Fruit fly (Drosophila melanogaster) whole organism, prepupa: ENCODE results near the gene CG9130.
A peak's percentile ranks its signal among the peaks of the same experiment; 100 is the strongest.

ENCODE experiments used
- Blimp-1 ChIP-seq: fragments of 200-800 bp; sonication (Bioruptor generic); optimal IDR thresholded peaks from 3 replicates; lab custom pipeline; 2017; ENCODE audit warnings: missing biosample characterization, missing genetic modification characterization, mild to moderate bottlenecking, moderate library complexity, missing genetic modification reagents
- CG10669 ChIP-seq: fragments of 200-800 bp; sonication (Bioruptor generic); optimal IDR thresholded peaks from 3 replicates; lab custom pipeline; 2018; ENCODE audit warnings: missing biosample characterization, mild to moderate bottlenecking, missing genetic modification characterization, moderate library complexity
- CG11762 ChIP-seq: fragments of 200-800 bp; sonication (Bioruptor generic); optimal IDR thresholded peaks from 3 replicates; lab custom pipeline; 2016; ENCODE audit warnings: missing biosample characterization, missing genetic modification characterization; ENCODE audit not compliant: insufficient read depth
- CG15336 ChIP-seq: fragments of 200-800 bp; sonication (Bioruptor generic); IDR thresholded peaks from 2 replicates; pipeline ENCODE4 v1.3.6; 2022; ENCODE audit warnings: missing biosample characterization, missing genetic modification characterization
- CG1621 ChIP-seq: fragments of 200-800 bp; sonication (Bioruptor generic); optimal IDR thresholded peaks from 3 replicates; lab custom pipeline; 2018; ENCODE audit warnings: missing biosample characterization, mild to moderate bottlenecking, missing genetic modification characterization
- CG16779 ChIP-seq: fragments of 200-800 bp; sonication (Bioruptor generic); optimal IDR thresholded peaks from 3 replicates; lab custom pipeline; 2017; ENCODE audit warnings: missing biosample characterization, mild to moderate bottlenecking, missing genetic modification characterization
- CG3032 ChIP-seq: fragments of 200-800 bp; optimal IDR thresholded peaks from 2 replicates; lab custom pipeline; 2019; ENCODE audit warnings: missing biosample characterization, mild to moderate bottlenecking, missing genetic modification characterization, moderate library complexity
- CG31627 ChIP-seq: fragments of 200-800 bp; sonication (Bioruptor generic); optimal IDR thresholded peaks from 3 replicates; lab custom pipeline; 2016; ENCODE audit warnings: missing biosample characterization, missing genetic modification characterization
- CG32006 ChIP-seq: fragments of 200-800 bp; sonication (Bioruptor generic); optimal IDR thresholded peaks from 3 replicates; lab custom pipeline; 2017; ENCODE audit warnings: missing biosample characterization, mild to moderate bottlenecking, missing genetic modification characterization
- CG34406 ChIP-seq: fragments of 200-800 bp; sonication (Bioruptor generic); optimal IDR thresholded peaks from 3 replicates; lab custom pipeline; 2016; ENCODE audit warnings: missing biosample characterization, missing genetic modification characterization
- CG3919 ChIP-seq: fragments of 200-800 bp; sonication (Bioruptor generic); optimal IDR thresholded peaks from 3 replicates; lab custom pipeline; 2016; ENCODE audit warnings: missing biosample characterization, missing genetic modification characterization
- CG4318 ChIP-seq: fragments of 200-800 bp; sonication (Bioruptor generic); optimal IDR thresholded peaks from 3 replicates; lab custom pipeline; 2017; ENCODE audit warnings: missing biosample characterization, mild to moderate bottlenecking, missing genetic modification characterization
- CG6163 ChIP-seq: fragments of 200-800 bp; sonication (Bioruptor generic); IDR thresholded peaks from 3 replicates; pipeline ENCODE4 v1.3.6; 2022; ENCODE audit warnings: missing biosample characterization, missing genetic modification characterization
- CG6276 ChIP-seq: fragments of 200-800 bp; sonication (Bioruptor generic); optimal IDR thresholded peaks from 2 replicates; lab custom pipeline; 2017; ENCODE audit warnings: missing biosample characterization, mild to moderate bottlenecking, missing genetic modification characterization
- CG6808 ChIP-seq: fragments of 200-800 bp; sonication (Bioruptor generic); optimal IDR thresholded peaks from 3 replicates; lab custom pipeline; 2017; ENCODE audit warnings: missing biosample characterization, missing genetic modification characterization, mild to moderate bottlenecking, moderate library complexity, missing genetic modification reagents
- CG6854 ChIP-seq: fragments of 200-800 bp; sonication (Bioruptor generic); optimal IDR thresholded peaks from 2 replicates; lab custom pipeline; 2017; ENCODE audit warnings: missing biosample characterization, mild to moderate bottlenecking, missing genetic modification characterization
- CG7368 ChIP-seq: fragments of 200-800 bp; sonication (Bioruptor generic); optimal IDR thresholded peaks from 3 replicates; lab custom pipeline; 2016; ENCODE audit warnings: missing biosample characterization, missing genetic modification characterization
- CG8319 ChIP-seq: fragments of 200-800 bp; sonication (Bioruptor generic); optimal IDR thresholded peaks from 3 replicates; lab custom pipeline; 2016; ENCODE audit warnings: missing biosample characterization, missing genetic modification characterization
- CG8632 ChIP-seq: fragments of 200-800 bp; sonication (Bioruptor generic); optimal IDR thresholded peaks from 3 replicates; lab custom pipeline; 2016; ENCODE audit warnings: missing biosample characterization, missing genetic modification characterization
- CG9139 ChIP-seq: fragments of 200-800 bp; sonication (Bioruptor generic); optimal IDR thresholded peaks from 3 replicates; lab custom pipeline; 2017; ENCODE audit warnings: missing biosample characterization, mild to moderate bottlenecking, missing genetic modification characterization
- Eip93F ChIP-seq: fragments of 200-800 bp; sonication (Bioruptor generic); optimal IDR thresholded peaks from 2 replicates; lab custom pipeline; 2016; ENCODE audit warnings: missing biosample characterization, mild to moderate bottlenecking, missing genetic modification characterization
- Ets21C ChIP-seq: fragments of 200-800 bp; sonication (Bioruptor generic); optimal IDR thresholded peaks from 3 replicates; lab custom pipeline; 2016; ENCODE audit warnings: missing biosample characterization, missing genetic modification characterization
- Gug ChIP-seq: fragments of 200-800 bp; sonication (Bioruptor generic); IDR thresholded peaks from 2 replicates; pipeline ENCODE4 v1.3.6; 2022; ENCODE audit warnings: missing biosample characterization, missing genetic modification characterization
- Hr38 ChIP-seq: sonication (Bioruptor generic); optimal IDR thresholded peaks from 2 replicates; lab custom pipeline; 2016; ENCODE audit warnings: missing biosample characterization, missing genetic modification characterization
- Hr4 ChIP-seq: fragments of 200-800 bp; sonication (Bioruptor generic); optimal IDR thresholded peaks from 3 replicates; lab custom pipeline; 2016; ENCODE audit warnings: missing biosample characterization, missing genetic modification characterization
- Lpt ChIP-seq: fragments of 200-800 bp; sonication (Bioruptor generic); optimal IDR thresholded peaks from 3 replicates; lab custom pipeline; 2016; ENCODE audit warnings: missing biosample characterization, missing genetic modification characterization
- Met ChIP-seq: fragments of 200-800 bp; sonication (Bioruptor generic); optimal IDR thresholded peaks from 3 replicates; lab custom pipeline; 2016; ENCODE audit warnings: missing biosample characterization, missing genetic modification characterization
- OdsH ChIP-seq: fragments of 200-800 bp; sonication (Bioruptor generic); optimal IDR thresholded peaks from 3 replicates; lab custom pipeline; 2016; ENCODE audit warnings: missing biosample characterization, missing genetic modification characterization
- Smox ChIP-seq: fragments of 200-800 bp; sonication (Bioruptor generic); optimal IDR thresholded peaks from 3 replicates; lab custom pipeline; 2016; ENCODE audit warnings: missing biosample characterization, missing genetic modification characterization
- Sox102F ChIP-seq: fragments of 200-800 bp; sonication (Bioruptor generic); optimal IDR thresholded peaks from 2 replicates; lab custom pipeline; 2016; ENCODE audit warnings: missing biosample characterization, mild to moderate bottlenecking, missing genetic modification characterization
- Sox15 ChIP-seq: fragments of 200-800 bp; sonication (Bioruptor generic); optimal IDR thresholded peaks from 3 replicates; lab custom pipeline; 2016; ENCODE audit warnings: missing biosample characterization, missing genetic modification characterization
- achi ChIP-seq: fragments of 200-800 bp; sonication (Bioruptor generic); optimal IDR thresholded peaks from 3 replicates; lab custom pipeline; 2016; ENCODE audit warnings: missing biosample characterization, missing genetic modification characterization
- cyc ChIP-seq: fragments of 200-800 bp; sonication (Bioruptor generic); optimal IDR thresholded peaks from 3 replicates; lab custom pipeline; 2016; ENCODE audit warnings: missing biosample characterization, missing genetic modification characterization
- dac ChIP-seq: fragments of 200-800 bp; sonication (Bioruptor generic); optimal IDR thresholded peaks from 2 replicates; lab custom pipeline; 2017; ENCODE audit warnings: missing biosample characterization, mild to moderate bottlenecking, missing genetic modification characterization
- dsx ChIP-seq: fragments of 200-800 bp; optimal IDR thresholded peaks from 3 replicates; lab custom pipeline; 2019; ENCODE audit warnings: missing biosample characterization, mild to moderate bottlenecking, missing genetic modification characterization, moderate library complexity; ENCODE audit not compliant: poor library complexity, severe bottlenecking
- eg ChIP-seq: fragments of 200-800 bp; sonication (Bioruptor generic); IDR thresholded peaks from 3 replicates; pipeline ENCODE4 v1.3.6; 2022; ENCODE audit warnings: missing biosample characterization, missing genetic modification characterization
- fd85E ChIP-seq: fragments of 200-800 bp; sonication (Bioruptor generic); optimal IDR thresholded peaks from 3 replicates; lab custom pipeline; 2016; ENCODE audit warnings: missing biosample characterization, missing genetic modification characterization
- fkh ChIP-seq: fragments of 200-800 bp; sonication (Bioruptor generic); optimal IDR thresholded peaks from 3 replicates; lab custom pipeline; 2017; ENCODE audit warnings: missing biosample characterization, mild to moderate bottlenecking, missing genetic modification characterization, moderate library complexity
- lz ChIP-seq: fragments of 200-800 bp; sonication (Bioruptor generic); optimal IDR thresholded peaks from 3 replicates; lab custom pipeline; 2016; ENCODE audit warnings: missing biosample characterization, missing genetic modification characterization
- net ChIP-seq: fragments of 200-800 bp; sonication (Bioruptor generic); optimal IDR thresholded peaks from 3 replicates; lab custom pipeline; 2016; ENCODE audit warnings: missing biosample characterization, missing genetic modification characterization
- pdm3 ChIP-seq: fragments of 200-800 bp; sonication (Bioruptor generic); optimal IDR thresholded peaks from 3 replicates; lab custom pipeline; 2016; ENCODE audit warnings: missing biosample characterization, missing genetic modification characterization
- salr ChIP-seq, 2 experiments: fragments of 200-800 bp; sonication (Bioruptor generic); optimal IDR thresholded peaks; 3 replicates each; lab custom pipeline; 2016 to 2018; ENCODE audit warnings: missing biosample characterization in 2 of 2, missing genetic modification characterization in 2 of 2, mild to moderate bottlenecking in 1 of 2
- ss ChIP-seq, 2 experiments: fragments of 200-800 bp; sonication (Bioruptor generic); optimal IDR thresholded peaks; 2 replicates in 1 of 2; 3 replicates in 1 of 2; lab custom pipeline; 2017 to 2018; ENCODE audit warnings: mild to moderate bottlenecking in 2 of 2, missing biosample characterization in 2 of 2, missing genetic modification characterization in 2 of 2, moderate library complexity in 1 of 2
- svp ChIP-seq: fragments of 200-800 bp; sonication (Bioruptor generic); peaks from one replicate; lab custom pipeline; 2016; ENCODE audit warnings: missing biosample characterization, missing genetic modification characterization
- vri ChIP-seq: fragments of 200-800 bp; sonication (Bioruptor generic); optimal IDR thresholded peaks from 3 replicates; lab custom pipeline; 2016; ENCODE audit warnings: missing biosample characterization, mild to moderate bottlenecking, missing genetic modification characterization

CG9130 gene

dm6 chr3L:1264998-1265397, 13.2 kb downstream of the CG9130 start (continued):
- no peak for TF ChIP-seq Eip93F
- no peak for TF ChIP-seq Hr38 (GFP tag; lab: Kevin White, UChicago)
- no peak for TF ChIP-seq fkh (GFP tag; lab: Kevin White, UChicago)
- TF ChIP-seq fd85E (GFP tag; lab: Kevin White, UChicago), result no peak
- peak; percentile 27 for TF ChIP-seq cyc (GFP tag; lab: Kevin White, UChicago)
- no peak for TF ChIP-seq CG3032 (tag; lab: Kevin White, UChicago)
- TF ChIP-seq CG8319, result no peak
- no peak for TF ChIP-seq CG11762 (GFP tag; lab: Kevin White, UChicago)
- TF ChIP-seq CG6808 (GFP tag; lab: Kevin White, UChicago), result no peak
- TF ChIP-seq salr (GFP tag; optimal IDR thresholded peaks at IDR 0.05; lab: Kevin White, UChicago), result peak in 1 of 2 experiments; percentile 5
- TF ChIP-seq CG6276 (GFP tag; lab: Kevin White, UChicago), result no peak
- TF ChIP-seq OdsH (GFP tag; lab: Kevin White, UChicago), result peak; percentile 44
- peak; percentile 15 for TF ChIP-seq Ets21C (GFP tag; lab: Kevin White, UChicago)
- TF ChIP-seq Sox15 (GFP tag; lab: Kevin White, UChicago), result peak; percentile 1

- TF ChIP-seq dsx (no peak), CG4318 (GFP tag; lab: Kevin White, UChicago) (no peak), CG34406 (no peak), Blimp-1 (GFP tag; lab: Kevin White, UChicago) (peak; percentile 82), OdsH (GFP tag; lab: Kevin White, UChicago) (no peak), CG6854 (peak; percentile 14), Sox15 (GFP tag; lab: Kevin White, UChicago) (no peak), eg (GFP tag; lab: Robert Waterston, UW) (0 out of 3 replicates have a peak, but pooled peaks have one; percentile 35), CG7368 (GFP tag; lab: Kevin White, UChicago) (no peak), achi (GFP tag; lab: Kevin White, UChicago) (no peak), CG31627 (no peak), salr (GFP tag; optimal IDR thresholded peaks at IDR 0.05; lab: Kevin White, UChicago) (no peak), ss (GFP tag; optimal IDR thresholded peaks at IDR 0.05; lab: Kevin White, UChicago) (no peak), CG15336 (GFP tag; lab: Robert Waterston, UW) (peak; percentile 14; the same call in 1 of the 2 replicates), CG6276 (GFP tag; lab: Kevin White, UChicago) (no peak), Lpt (GFP tag; lab: Kevin White, UChicago) (no peak), Eip93F (no peak), Met (no peak), fkh (GFP tag; lab: Kevin White, UChicago) (no peak), Hr4 (GFP tag; lab: Kevin White, UChicago) (no peak), CG1621 (tag; lab: Kevin White, UChicago) (peak; percentile 16), lz (GFP tag; lab: Kevin White, UChicago) (no peak), fd85E (GFP tag; lab: Kevin White, UChicago) (no peak), CG16779 (no peak), dac (GFP tag; lab: Kevin White, UChicago) (no peak)
- TF ChIP-seq, all 60 proteins: peak for 5
Measured at dm6 chr3L:1265423-1266002, 13.7 kb downstream of the CG9130 start.

- TF ChIP-seq CG7368 (GFP tag; lab: Kevin White, UChicago) (no peak), CG3919 (GFP tag; lab: Kevin White, UChicago) (no peak), CG6163 (GFP tag; lab: Robert Waterston, UW) (no peak), pdm3 (GFP tag; lab: Kevin White, UChicago) (no peak), CG15336 (GFP tag; lab: Robert Waterston, UW) (no peak; the same call in 1 of the 2 replicates), Smox (GFP tag; lab: Kevin White, UChicago) (no peak), Sox15 (GFP tag; lab: Kevin White, UChicago) (no peak), Eip93F (no peak), svp (peak; percentile 13), CG1621 (tag; lab: Kevin White, UChicago) (peak; percentile 74), vri (GFP tag; lab: Kevin White, UChicago) (no peak), dsx (peak; percentile 18), CG8632 (no peak), CG9139 (GFP tag; lab: Kevin White, UChicago) (no peak), net (no peak), CG32006 (peak; percentile 1), Sox102F (no peak), Ets21C (GFP tag; lab: Kevin White, UChicago) (no peak), achi (GFP tag; lab: Kevin White, UChicago) (no peak), CG3032 (tag; lab: Kevin White, UChicago) (no peak), CG10669 (GFP tag; lab: Kevin White, UChicago) (no peak), Gug (GFP tag; lab: Robert Waterston, UW) (no peak), CG6276 (GFP tag; lab: Kevin White, UChicago) (no peak), CG8319 (no peak), eg (GFP tag; lab: Robert Waterston, UW) (no peak)
Measured at dm6 chr3L:1269013-1269412, 17.2 kb downstream of the CG9130 start.
